Worm (Caenorhabditis elegans): Measurements from ENCODE around the gene dpf-4.

DNA sequence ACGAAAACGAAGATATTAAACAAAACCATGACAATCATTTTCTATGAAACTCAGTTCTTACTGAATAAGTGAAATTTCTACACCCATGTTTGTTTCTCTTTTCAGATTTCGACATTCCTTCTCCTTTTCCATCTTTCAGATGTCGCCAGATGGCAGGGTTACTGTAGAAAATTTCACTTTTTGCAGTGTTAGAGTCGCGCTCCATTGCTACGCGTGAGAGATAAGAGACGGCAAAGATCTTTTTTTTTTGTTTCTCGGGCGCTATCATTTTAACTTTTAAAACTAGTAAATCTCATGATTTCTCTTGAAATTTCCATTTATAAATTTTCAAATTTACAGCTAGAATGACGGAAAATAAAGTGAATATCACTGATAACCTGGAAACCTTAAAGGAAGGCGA lies 19.1 kb downstream of the dpf-4 start, which contains the start of the genes mig-21 and F01F1.2:
- TF ChIP-seq Y105C5A.15 (GFP tag; IDR thresholded peaks at IDR 0.05) (no peak), vab-7 (GFP tag; IDR thresholded peaks at IDR 0.05) (no peak)

Measured in whole organism, L4 larva.